Fruit fly (Drosophila melanogaster) whole organism, embryonic: ENCODE measurements around the gene Vps26.

Experiments used
- Bteb2 ChIP-seq: fragments of 200-800 bp; sonication (Bioruptor generic); optimal IDR thresholded peaks from 2 replicates; lab custom pipeline; 2016; ENCODE audit warnings: missing biosample characterization, missing genetic modification characterization
- CG10959 ChIP-seq: fragments of 200-800 bp; sonication (Bioruptor generic); IDR thresholded peaks from 2 replicates; pipeline ENCODE4 v1.3.6; 2022; ENCODE audit warnings: missing biosample characterization, missing genetic modification characterization
- CG11398 ChIP-seq: fragments of 200-800 bp; sonication (Bioruptor generic); optimal IDR thresholded peaks from 2 replicates; lab custom pipeline; 2016; ENCODE audit warnings: missing biosample characterization, missing genetic modification characterization
- CG12236 ChIP-seq: fragments of 200-800 bp; sonication (Bioruptor generic); optimal IDR thresholded peaks from 2 replicates; lab custom pipeline; 2016; ENCODE audit warnings: missing biosample characterization, missing genetic modification characterization
- CG14050 ChIP-seq: fragments of 200-800 bp; sonication (Bioruptor generic); IDR thresholded peaks from 3 replicates; pipeline ENCODE4 v1.3.6; 2022; ENCODE audit warnings: missing biosample characterization, missing genetic modification characterization
- CG15011 ChIP-seq: fragments of 200-800 bp; sonication (Bioruptor generic); optimal IDR thresholded peaks from 3 replicates; lab custom pipeline; 2018; ENCODE audit warnings: missing biosample characterization, mild to moderate bottlenecking, missing genetic modification characterization
- CG15269 ChIP-seq: fragments of 200-800 bp; sonication (Bioruptor generic); optimal IDR thresholded peaks from 2 replicates; lab custom pipeline; 2018; ENCODE audit warnings: missing biosample characterization, mild to moderate bottlenecking, missing genetic modification characterization, moderate library complexity
- CG18011 ChIP-seq: fragments of 200-800 bp; sonication (Bioruptor generic); optimal IDR thresholded peaks from 2 replicates; lab custom pipeline; 2017; ENCODE audit warnings: missing biosample characterization, missing genetic modification characterization, mild to moderate bottlenecking, moderate library complexity, missing genotype
- CG2712 ChIP-seq: fragments of 200-800 bp; optimal IDR thresholded peaks from 3 replicates; lab custom pipeline; 2019; ENCODE audit warnings: missing biosample characterization, mild to moderate bottlenecking, missing genetic modification characterization, moderate library complexity
- CG2875 ChIP-seq: fragments of 200-800 bp; sonication (Bioruptor generic); optimal IDR thresholded peaks from 2 replicates; lab custom pipeline; 2017; ENCODE audit warnings: missing biosample characterization, mild to moderate bottlenecking, missing genetic modification characterization, missing genetic modification reagents
- CG34224 ChIP-seq: fragments of 200-800 bp; sonication (Bioruptor generic); IDR thresholded peaks from 3 replicates; pipeline ENCODE4 v1.3.6; 2022; ENCODE audit warnings: missing biosample characterization, missing genetic modification characterization; ENCODE audit not compliant: partially characterized antibody
- CG34422 ChIP-seq: fragments of 200-800 bp; sonication (Bioruptor generic); IDR thresholded peaks from 3 replicates; pipeline ENCODE4 v1.3.6; 2022; ENCODE audit warnings: missing biosample characterization, missing genetic modification characterization
- CG3838 ChIP-seq: fragments of 200-800 bp; sonication (Bioruptor generic); optimal IDR thresholded peaks from 3 replicates; lab custom pipeline; 2016; ENCODE audit warnings: missing biosample characterization, missing genetic modification characterization
- CG43689 ChIP-seq: fragments of 200-800 bp; sonication (Bioruptor generic); IDR thresholded peaks from 2 replicates; pipeline ENCODE4 v1.3.6; 2022; ENCODE audit warnings: missing biosample characterization, missing genetic modification characterization
- CG5180 ChIP-seq: fragments of 200-800 bp; sonication (Bioruptor generic); optimal IDR thresholded peaks from 3 replicates; lab custom pipeline; 2017; ENCODE audit warnings: missing biosample characterization, missing genetic modification characterization, mild to moderate bottlenecking, moderate library complexity, missing genetic modification reagents
- CG6175 ChIP-seq: fragments of 200-800 bp; sonication (Bioruptor generic); IDR thresholded peaks from 3 replicates; pipeline ENCODE4 v1.3.6; 2022; ENCODE audit warnings: missing biosample characterization, missing genetic modification characterization
- CG6765 ChIP-seq: fragments of 200-800 bp; sonication (Bioruptor generic); optimal IDR thresholded peaks from 3 replicates; lab custom pipeline; 2017; ENCODE audit warnings: missing biosample characterization, mild to moderate bottlenecking, missing genetic modification characterization
- CG6854 ChIP-seq: fragments of 200-800 bp; sonication (Bioruptor generic); optimal IDR thresholded peaks from 3 replicates; lab custom pipeline; 2017; ENCODE audit warnings: missing biosample characterization, mild to moderate bottlenecking, missing genetic modification characterization
- CG9797 ChIP-seq: fragments of 200-800 bp; sonication (Bioruptor generic); optimal IDR thresholded peaks from 3 replicates; lab custom pipeline; 2018; ENCODE audit warnings: missing biosample characterization, mild to moderate bottlenecking, missing genetic modification characterization
- CG9817 ChIP-seq: fragments of 200-800 bp; sonication (Bioruptor generic); optimal IDR thresholded peaks from 2 replicates; lab custom pipeline; 2018; ENCODE audit warnings: missing biosample characterization, mild to moderate bottlenecking, missing genetic modification characterization, moderate library complexity
- Dek ChIP-seq: fragments of 200-800 bp; sonication (Bioruptor generic); optimal IDR thresholded peaks from 3 replicates; lab custom pipeline; 2019; ENCODE audit warnings: missing biosample characterization, mild to moderate bottlenecking, missing genetic modification characterization, moderate library complexity
- Hr51 ChIP-seq, 2 experiments: fragments of 200-800 bp; sonication (Bioruptor generic); optimal IDR thresholded peaks; 2 replicates in 1 of 2; 3 replicates in 1 of 2; lab custom pipeline; 2016 to 2018; ENCODE audit warnings: missing biosample characterization in 2 of 2, missing genetic modification characterization in 2 of 2, mild to moderate bottlenecking in 1 of 2, moderate library complexity in 1 of 2
- MESR4 ChIP-seq: fragments of 200-800 bp; sonication (Bioruptor generic); optimal IDR thresholded peaks from 2 replicates; lab custom pipeline; 2018; ENCODE audit warnings: missing biosample characterization, mild to moderate bottlenecking, missing genetic modification characterization, moderate library complexity
- Opbp ChIP-seq: fragments of 200-800 bp; sonication (Bioruptor generic); IDR thresholded peaks from 3 replicates; pipeline ENCODE4 v1.3.6; 2022; ENCODE audit warnings: missing biosample characterization, missing genetic modification characterization; ENCODE audit not compliant: partially characterized antibody
- Optix ChIP-seq: fragments of 200-800 bp; sonication (Bioruptor generic); IDR thresholded peaks from 3 replicates; pipeline ENCODE4 v1.3.6; 2022; ENCODE audit warnings: missing biosample characterization, missing genetic modification characterization
- Rfx ChIP-seq: fragments of 200-800 bp; sonication (Bioruptor generic); IDR thresholded peaks from 2 replicates; pipeline ENCODE4 v1.3.6; 2022; ENCODE audit warnings: missing biosample characterization, missing genetic modification characterization
- Rx ChIP-seq: fragments of 200-800 bp; sonication (Bioruptor generic); IDR thresholded peaks from 2 replicates; pipeline ENCODE4 v1.3.6; 2022; ENCODE audit warnings: missing biosample characterization, missing genetic modification characterization
- Scr ChIP-seq: fragments of 200-800 bp; sonication (Bioruptor generic); IDR thresholded peaks from 2 replicates; pipeline ENCODE4 v1.3.6; 2022; ENCODE audit warnings: missing biosample characterization, missing genetic modification characterization; ENCODE audit not compliant: partially characterized antibody
- Tbp ChIP-seq: fragments of >200 bp; optimal IDR thresholded peaks from 2 replicates; lab custom pipeline; 2018; ENCODE audit warnings: missing biosample characterization, missing genetic modification characterization
- Xbp1 ChIP-seq: fragments of 200-800 bp; sonication (Bioruptor generic); optimal IDR thresholded peaks from 3 replicates; lab custom pipeline; 2016; ENCODE audit warnings: missing biosample characterization, mild to moderate bottlenecking, missing genetic modification characterization
- ab ChIP-seq: fragments of 200-800 bp; sonication (Bioruptor generic); optimal IDR thresholded peaks from 2 replicates; lab custom pipeline; 2016; ENCODE audit warnings: missing biosample characterization, missing genetic modification characterization
- ato ChIP-seq: fragments of 200-800 bp; sonication (Bioruptor generic); IDR thresholded peaks from 2 replicates; pipeline ENCODE4 v1.3.6; 2022; ENCODE audit warnings: missing biosample characterization, missing genetic modification characterization; ENCODE audit not compliant: partially characterized antibody
- bigmax ChIP-seq: fragments of 200-800 bp; sonication (Bioruptor generic); optimal IDR thresholded peaks from 2 replicates; lab custom pipeline; 2018; ENCODE audit warnings: missing biosample characterization, mild to moderate bottlenecking, missing genetic modification characterization
- br ChIP-seq: fragments of >200 bp; optimal IDR thresholded peaks from 2 replicates; lab custom pipeline; 2017
- crc ChIP-seq: fragments of 200-800 bp; sonication (Bioruptor generic); optimal IDR thresholded peaks from 2 replicates; lab custom pipeline; 2016; ENCODE audit warnings: missing biosample characterization, missing genetic modification characterization
- dimm ChIP-seq: fragments of 200-800 bp; sonication (Bioruptor generic); IDR thresholded peaks from 2 replicates; pipeline ENCODE4 v1.3.6; 2022; ENCODE audit warnings: missing biosample characterization, missing genetic modification characterization
- dm ChIP-seq: fragments of 200-800 bp; sonication (Bioruptor generic); optimal IDR thresholded peaks from 3 replicates; lab custom pipeline; 2016; ENCODE audit warnings: missing biosample characterization, missing genetic modification characterization
- dpn ChIP-seq, 2 experiments: fragments of 200-800 bp; sonication (Bioruptor generic); optimal IDR thresholded peaks; 3 replicates each; lab custom pipeline; 2016; ENCODE audit warnings: missing biosample characterization in 2 of 2, missing genetic modification characterization in 2 of 2
- ems ChIP-seq: fragments of 200-800 bp; sonication (Bioruptor generic); optimal IDR thresholded peaks from 3 replicates; lab custom pipeline; 2016; ENCODE audit warnings: missing biosample characterization, missing genetic modification characterization
- en ChIP-seq: fragments of 200-800 bp; sonication (Bioruptor generic); optimal IDR thresholded peaks from 2 replicates; lab custom pipeline; 2016; ENCODE audit warnings: missing biosample characterization, missing genetic modification characterization
- fd64A ChIP-seq: fragments of 200-800 bp; sonication (Bioruptor generic); optimal IDR thresholded peaks from 3 replicates; lab custom pipeline; 2018; ENCODE audit warnings: missing biosample characterization, mild to moderate bottlenecking, missing genetic modification characterization
- fu2 ChIP-seq: fragments of 200-800 bp; sonication (Bioruptor generic); optimal IDR thresholded peaks from 2 replicates; lab custom pipeline; 2016; ENCODE audit warnings: missing biosample characterization, missing genetic modification characterization
- gce ChIP-seq: fragments of 200-800 bp; sonication (Bioruptor generic); IDR thresholded peaks from 3 replicates; pipeline ENCODE4 v1.3.6; 2022; ENCODE audit warnings: missing biosample characterization, missing genetic modification characterization
- h ChIP-seq: fragments of >200 bp; optimal IDR thresholded peaks from 2 replicates; lab custom pipeline; 2017
- hbn ChIP-seq: fragments of 200-800 bp; sonication (Bioruptor generic); IDR thresholded peaks from 2 replicates; pipeline ENCODE4 v1.3.6; 2022; ENCODE audit warnings: missing biosample characterization, missing genetic modification characterization; ENCODE audit not compliant: partially characterized antibody
- ranshi ChIP-seq: fragments of 200-800 bp; sonication (Bioruptor generic); IDR thresholded peaks from 2 replicates; pipeline ENCODE4 v1.3.6; 2022; ENCODE audit warnings: missing biosample characterization, missing genetic modification characterization
- sim ChIP-seq: fragments of 200-800 bp; sonication (Bioruptor generic); IDR thresholded peaks from 2 replicates; pipeline ENCODE4 v1.3.6; 2022; ENCODE audit warnings: missing biosample characterization, missing genetic modification characterization
- sqz ChIP-seq: fragments of 200-800 bp; sonication (Bioruptor generic); optimal IDR thresholded peaks from 3 replicates; lab custom pipeline; 2018; ENCODE audit warnings: missing biosample characterization, mild to moderate bottlenecking, missing genetic modification characterization
- stc ChIP-seq: fragments of 200-800 bp; sonication (Bioruptor generic); IDR thresholded peaks from 2 replicates; pipeline ENCODE4 v1.3.6; 2022; ENCODE audit warnings: missing biosample characterization, missing genetic modification characterization
- stwl ChIP-seq: fragments of 200-800 bp; sonication (Bioruptor generic); optimal IDR thresholded peaks from 3 replicates; lab custom pipeline; 2018; ENCODE audit warnings: missing biosample characterization, mild to moderate bottlenecking, missing genetic modification characterization, moderate library complexity

The Vps26 gene

DNA sequence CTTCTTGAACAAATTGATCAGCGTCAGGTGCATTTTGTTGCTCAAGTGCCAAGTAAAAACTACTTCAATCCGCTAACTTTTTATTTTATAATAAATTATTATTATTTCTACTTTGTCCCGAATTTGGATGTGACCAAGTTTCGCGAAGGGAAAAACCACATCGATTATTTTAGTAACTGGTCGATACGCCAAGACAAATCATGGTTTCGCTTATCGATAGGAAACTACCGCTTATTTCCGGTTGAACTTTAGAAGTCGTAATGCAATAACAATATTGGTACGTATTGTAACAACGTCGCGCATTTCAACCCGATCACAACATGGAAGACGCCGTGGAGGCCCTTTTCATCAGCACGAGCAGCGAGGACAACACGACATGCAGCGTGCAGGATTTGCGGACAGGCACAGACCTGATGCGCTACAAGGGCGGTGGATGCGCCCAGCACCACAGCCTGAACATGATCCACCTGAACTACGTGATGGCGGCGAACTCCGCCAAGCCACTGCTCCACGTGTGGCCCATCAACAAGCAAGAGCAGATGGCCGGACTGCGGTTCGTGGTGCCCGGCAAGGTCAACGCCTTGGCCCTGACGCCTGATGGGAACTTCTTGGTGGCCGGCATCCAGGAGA, 3.6 kb downstream of the Vps26 start, which contains the start of the genes CG14817 and CG14805 (continued):
- TF ChIP-seq CG12236 (GFP tag; lab: Kevin White, UChicago) (no peak), Xbp1 (GFP tag; lab: Kevin White, UChicago) (peak; percentile 34), CG14050 (GFP tag; lab: Robert Waterston, UW) (peak; percentile 59; the same call in 2 of the 3 replicates), Tbp (no peak), stwl (tag; lab: Kevin White, UChicago) (peak; percentile 46), CG15011 (GFP tag; lab: Kevin White, UChicago) (no peak), CG2712 (tag; lab: Kevin White, UChicago) (peak; percentile 64), Dek (peak; percentile 43), ems (peak; percentile 15), gce (GFP tag; lab: Robert Waterston, UW) (peak; percentile 66; the same call in 2 of the 3 replicates), dm (GFP tag; lab: Kevin White, UChicago) (peak; percentile 38), CG43689 (no peak), sim (GFP tag; lab: Robert Waterston, UW) (peak; percentile 23; the same call in 1 of the 2 replicates), dimm (GFP tag; lab: Robert Waterston, UW) (no peak), dpn (GFP tag; optimal IDR thresholded peaks at IDR 0.05; lab: Kevin White, UChicago) (peak; percentile 11 to 26), CG34422 (peak; percentile 58; the same call in 1 of the 3 replicates), Opbp (peak; percentile 70), CG6175 (GFP tag; lab: Robert Waterston, UW) (no peak), stc (GFP tag; lab: Robert Waterston, UW) (peak; percentile 54), CG10959 (GFP tag; lab: Robert Waterston, UW) (no peak), CG34224 (GFP tag; lab: Robert Waterston, UW) (peak; percentile 67), Bteb2 (GFP tag; lab: Kevin White, UChicago) (peak; percentile 16), CG2875 (GFP tag; lab: Kevin White, UChicago) (peak; percentile 50), CG3838 (GFP tag; lab: Kevin White, UChicago) (no peak), CG6854 (GFP tag; lab: Kevin White, UChicago) (peak; percentile 83), br (no peak), CG9817 (tag; lab: Kevin White, UChicago) (peak; percentile 54), MESR4 (GFP tag; lab: Kevin White, UChicago) (peak; percentile 87), CG15269 (tag; lab: Kevin White, UChicago) (peak; percentile 69), ato (GFP tag; lab: Robert Waterston, UW) (no peak), CG11398 (GFP tag; lab: Kevin White, UChicago) (no peak), CG18011 (GFP tag; lab: Kevin White, UChicago) (peak; percentile 53), Scr (GFP tag; lab: Robert Waterston, UW) (peak; percentile 56), Rx (GFP tag; lab: Robert Waterston, UW) (0 out of 2 replicates have a peak, but pooled peaks have one; percentile 25), en (GFP tag; lab: Kevin White, UChicago) (peak; percentile 35), hbn (GFP tag; lab: Robert Waterston, UW) (peak; percentile 62), fd64A (peak; percentile 73), h (lab: Kevin White, UChicago) (no peak), CG9797 (peak; percentile 72), CG6765 (GFP tag; lab: Kevin White, UChicago) (peak; percentile 93), crc (GFP tag; lab: Kevin White, UChicago) (peak; percentile 27), Rfx (peak; percentile 78), bigmax (peak; percentile 51), Optix (0 out of 3 replicates have a peak, but pooled peaks have one; percentile 22), sqz (peak; percentile 71), CG5180 (GFP tag; lab: Kevin White, UChicago) (no peak), fu2 (peak; percentile 13), Hr51 (GFP tag; optimal IDR thresholded peaks at IDR 0.05; lab: Kevin White, UChicago) (peak in 1 of 2 experiments; percentile 12), ab (GFP tag; lab: Kevin White, UChicago) (no peak), ranshi (GFP tag; lab: Robert Waterston, UW) (peak; percentile 19; the same call in 1 of the 2 replicates)
